Worm (Caenorhabditis elegans): Measurements from ENCODE around the gene nhr-96.

nhr-96 gene

ce11 chrV:2206801-2207200 lies 26.5 kb upstream of the nhr-96 start, which contains the start of gene svh-11:
svh-11 (plus strand) TSS chrV:2207101.
- no peak for TF ChIP-seq pqm-1 (tag; optimal IDR thresholded peaks at IDR 0.05)
- no peak for TF ChIP-seq hmg-11 (tag; optimal IDR thresholded peaks at IDR 0.05)
- no peak for TF ChIP-seq nfya-1 (tag; optimal IDR thresholded peaks at IDR 0.05; ENCODE audit: insufficient read depth)
- TF ChIP-seq sea-2 (GFP tag; optimal IDR thresholded peaks at IDR 0.05), result no peak
- TF ChIP-seq R02D3.7 (tag; optimal IDR thresholded peaks at IDR 0.05), result no peak
- no peak for TF ChIP-seq lin-39 (tag; optimal IDR thresholded peaks at IDR 0.05)
- TF ChIP-seq mdl-1 (tag; optimal IDR thresholded peaks at IDR 0.05), result no peak
- TF ChIP-seq nhr-12 (tag; optimal IDR thresholded peaks at IDR 0.05), result no peak
- TF ChIP-seq jun-1 (tag; optimal IDR thresholded peaks at IDR 0.05), result no peak
- no peak for TF ChIP-seq tbx-2 (tag; optimal IDR thresholded peaks at IDR 0.05)
- TF ChIP-seq lin-15B (tag; optimal IDR thresholded peaks at IDR 0.05), result no peak
- no peak for TF ChIP-seq ceh-28 (tag; optimal IDR thresholded peaks at IDR 0.05)
- TF ChIP-seq nhr-237 (tag; optimal IDR thresholded peaks at IDR 0.05), result no peak
- TF ChIP-seq daf-12 (tag; optimal IDR thresholded peaks at IDR 0.05), result no peak
- no peak for TF ChIP-seq elt-1 (tag; optimal IDR thresholded peaks at IDR 0.05)

ce11 chrV:2207527-2207926 lies 25.8 kb upstream of the nhr-96 start:
- TF ChIP-seq ceh-82 (tag; optimal IDR thresholded peaks at IDR 0.05), result no peak
- TF ChIP-seq eor-1 (tag; optimal IDR thresholded peaks at IDR 0.05), result no peak
- no peak for TF ChIP-seq fkh-10 (GFP tag; optimal IDR thresholded peaks at IDR 0.05)
- TF ChIP-seq skn-1 (tag; optimal IDR thresholded peaks at IDR 0.05), result no peak
- peak; percentile 84 for TF ChIP-seq nfya-1 (tag; optimal IDR thresholded peaks at IDR 0.05; ENCODE audit: insufficient read depth)
- no peak for TF ChIP-seq nhr-11 (tag; optimal IDR thresholded peaks at IDR 0.05)

ce11 chrV:2211936-2212335 lies 21.3 kb upstream of the nhr-96 start, which contains the start of gene nhr-133:
nhr-133 (minus strand) TSS chrV:2212118.
- peak; percentile 73 for TF ChIP-seq pha-4 (tag; optimal IDR thresholded peaks at IDR 0.05)
- no peak for TF ChIP-seq ceh-16 (tag; optimal IDR thresholded peaks at IDR 0.05)
- peak; percentile 38 for TF ChIP-seq elt-2 (tag; optimal IDR thresholded peaks at IDR 0.05)
- no peak for TF ChIP-seq nhr-43 (tag; optimal IDR thresholded peaks at IDR 0.05; ENCODE audit: poor library complexity, severe bottlenecking)
- TF ChIP-seq unc-39 (tag; optimal IDR thresholded peaks at IDR 0.05), result no peak
- TF ChIP-seq nhr-77 (tag; optimal IDR thresholded peaks at IDR 0.05), result no peak

ce11 chrV:2214428-2215038 lies 18.7 kb upstream of the nhr-96 start, which contains the start of gene nhr-184:
nhr-184 (minus strand) TSS chrV:2214478.
- TF ChIP-seq pha-4 (tag; optimal IDR thresholded peaks at IDR 0.05) (peak; percentile 58), nhr-76 (tag; optimal IDR thresholded peaks at IDR 0.05) (no peak), elt-2 (tag; optimal IDR thresholded peaks at IDR 0.05) (peak; percentile 27), hmg-11 (tag; optimal IDR thresholded peaks at IDR 0.05) (peak; percentile 42), zag-1 (tag; optimal IDR thresholded peaks at IDR 0.05) (no peak), ztf-11 (tag; optimal IDR thresholded peaks at IDR 0.05) (no peak), pqm-1 (tag; optimal IDR thresholded peaks at IDR 0.05) (peak; percentile 25)

- TF ChIP-seq ZK546.5 (tag; optimal IDR thresholded peaks at IDR 0.05) (no peak), zag-1 (tag; optimal IDR thresholded peaks at IDR 0.05) (no peak), daf-12 (tag; optimal IDR thresholded peaks at IDR 0.05) (no peak), unc-39 (tag; optimal IDR thresholded peaks at IDR 0.05) (no peak), eor-1 (tag; optimal IDR thresholded peaks at IDR 0.05) (no peak), nhr-28 (tag; optimal IDR thresholded peaks at IDR 0.05) (no peak), nfya-1 (tag; optimal IDR thresholded peaks at IDR 0.05; ENCODE audit: insufficient read depth) (no peak), egl-5 (tag; optimal IDR thresholded peaks at IDR 0.05) (no peak), R02D3.7 (tag; optimal IDR thresholded peaks at IDR 0.05) (no peak), elt-2 (tag; optimal IDR thresholded peaks at IDR 0.05) (no peak), nhr-25 (tag; optimal IDR thresholded peaks at IDR 0.05) (no peak), pha-4 (tag; optimal IDR thresholded peaks at IDR 0.05) (no peak), ceh-28 (tag; optimal IDR thresholded peaks at IDR 0.05) (no peak), fkh-10 (GFP tag; optimal IDR thresholded peaks at IDR 0.05) (no peak), hmg-11 (tag; optimal IDR thresholded peaks at IDR 0.05) (no peak), ztf-4 (tag; optimal IDR thresholded peaks at IDR 0.05) (no peak)
Measured at ce11 chrV:2215352-2215751, 17.9 kb upstream of the nhr-96 start, which contains the start of gene nstp-8. nstp-8 (plus strand) TSS chrV:2215652.

All from whole organism, L3 larva.